Worm (Caenorhabditis elegans) whole organism, L4 larva: ENCODE data around the gene spp-8.

ENCODE experiments used
- Y5F2A.4 ChIP-seq: fragments of 200-800 bp; sonication (Bioruptor generic); optimal IDR thresholded peaks from 2 replicates; lab custom pipeline; 2018; ENCODE audit warnings: mild to moderate bottlenecking, missing genetic modification characterization, missing compliant biosample characterization
- Y75B8A.6 ChIP-seq: fragments of 200-800 bp; sonication (Bioruptor generic); IDR thresholded peaks from 2 replicates; pipeline ENCODE4 v1.3.6; 2022; ENCODE audit warnings: missing genetic modification reagents, missing genetic modification characterization, missing compliant biosample characterization
- aha-1 ChIP-seq: fragments of 150-350 bp; peaks from one replicate; lab custom pipeline; 2014; ENCODE audit warnings: missing biosample characterization, missing genetic modification characterization
- aly-2 ChIP-seq: sonication (generic microtip); optimal IDR thresholded peaks from 2 replicates; lab custom pipeline; 2018; ENCODE audit warnings: missing biosample characterization, missing genetic modification characterization
- arid-1 ChIP-seq: fragments of 200-800 bp; sonication (Bioruptor generic); conservative IDR thresholded peaks from 2 replicates; pipeline ENCODE4 v1.3.6; 2022; ENCODE audit warnings: missing genetic modification reagents, missing genetic modification characterization, missing compliant biosample characterization
- ceh-28 ChIP-seq: fragments of 150-350 bp; optimal IDR thresholded peaks from 2 replicates; lab custom pipeline; 2014; ENCODE audit warnings: missing biosample characterization, missing genetic modification reagents, missing genetic modification characterization
- ctbp-1 ChIP-seq: fragments of 200-800 bp; sonication (Bioruptor generic); IDR thresholded peaks from 2 replicates; pipeline ENCODE4 v1.3.6; 2022; ENCODE audit warnings: missing genetic modification reagents, missing genetic modification characterization, missing compliant biosample characterization
- duxl-1 ChIP-seq: sonication (generic microtip); optimal IDR thresholded peaks from 2 replicates; lab custom pipeline; 2016; ENCODE audit warnings: mild to moderate bottlenecking, missing genetic modification characterization, moderate library complexity, missing compliant biosample characterization; ENCODE audit not compliant: poor library complexity
- dve-1 ChIP-seq: sonication (generic microtip); optimal IDR thresholded peaks from 2 replicates; lab custom pipeline; 2017; ENCODE audit warnings: antibody characterized with exemption, mild to moderate bottlenecking, missing genetic modification characterization, missing compliant biosample characterization; ENCODE audit not compliant: insufficient read depth
- fkh-10 ChIP-seq: fragments of 150-350 bp; optimal IDR thresholded peaks from 2 replicates; lab custom pipeline; 2014; ENCODE audit warnings: missing biosample characterization, missing genetic modification reagents, missing genetic modification characterization
- fos-1 ChIP-seq: fragments of 150-350 bp; optimal IDR thresholded peaks from 2 replicates; lab custom pipeline; 2014; ENCODE audit warnings: missing biosample characterization, missing genetic modification characterization
- hlh-30 ChIP-seq: sonication (generic microtip); optimal IDR thresholded peaks from 2 replicates; lab custom pipeline; 2017; ENCODE audit warnings: antibody characterized with exemption, mild to moderate bottlenecking, missing genetic modification characterization, missing compliant biosample characterization; ENCODE audit not compliant: insufficient read depth
- lin-29 ChIP-seq: fragments of 200-800 bp; sonication (Bioruptor generic); IDR thresholded peaks from 2 replicates; pipeline ENCODE4 v1.3.6; 2022; ENCODE audit warnings: missing genetic modification reagents, missing genetic modification characterization, missing compliant biosample characterization
- lin-39 ChIP-seq: fragments of 150-350 bp; optimal IDR thresholded peaks from 2 replicates; lab custom pipeline; 2014; ENCODE audit warnings: missing biosample characterization, missing genetic modification reagents, missing genetic modification characterization
- mdl-1 ChIP-seq, 2 experiments: fragments of 150-350 bp in 1 of 2; sonication (generic microtip) in 1 of 2; optimal IDR thresholded peaks; 2 replicates each; lab custom pipeline; 2014 to 2017; ENCODE audit warnings: missing biosample characterization in 2 of 2, missing genetic modification characterization in 2 of 2
- mxl-2 ChIP-seq: fragments of 200-800 bp; sonication (Bioruptor generic); conservative IDR thresholded peaks from 2 replicates; pipeline ENCODE4 v1.3.6; 2022; ENCODE audit warnings: missing genetic modification reagents, missing genetic modification characterization, missing compliant biosample characterization
- mxl-3 ChIP-seq: fragments of 200-800 bp; sonication (Bioruptor generic); optimal IDR thresholded peaks from 2 replicates; lab custom pipeline; 2018; ENCODE audit warnings: mild to moderate bottlenecking, missing genetic modification characterization, missing compliant biosample characterization
- nhr-237 ChIP-seq: sonication (generic microtip); optimal IDR thresholded peaks from 2 replicates; lab custom pipeline; 2017; ENCODE audit warnings: missing biosample characterization, missing genetic modification characterization
- nhr-28 ChIP-seq: fragments of 150-350 bp; optimal IDR thresholded peaks from 2 replicates; lab custom pipeline; 2014; ENCODE audit warnings: missing biosample characterization, missing genetic modification characterization
- nhr-6 ChIP-seq: fragments of 150-350 bp; optimal IDR thresholded peaks from 2 replicates; lab custom pipeline; 2014; ENCODE audit warnings: missing biosample characterization, missing genetic modification characterization
- nhr-77 ChIP-seq: fragments of 150-350 bp; optimal IDR thresholded peaks from 2 replicates; lab custom pipeline; 2014; ENCODE audit warnings: missing biosample characterization, missing genetic modification characterization
- pqm-1 ChIP-seq: sonication (generic microtip); optimal IDR thresholded peaks from 2 replicates; lab custom pipeline; 2017; ENCODE audit warnings: missing biosample characterization, missing genetic modification characterization
- rbr-2 ChIP-seq: sonication (generic microtip); optimal IDR thresholded peaks from 2 replicates; lab custom pipeline; 2016; ENCODE audit warnings: missing genotype, missing genetic modification characterization, missing compliant biosample characterization
- sdz-12 ChIP-seq: fragments of 200-800 bp; sonication (Bioruptor generic); optimal IDR thresholded peaks from 2 replicates; lab custom pipeline; 2018; ENCODE audit warnings: mild to moderate bottlenecking, missing genetic modification characterization, missing compliant biosample characterization
- set-16 ChIP-seq: fragments of 200-800 bp; sonication (Bioruptor generic); IDR thresholded peaks from 2 replicates; pipeline ENCODE4 v1.3.6; 2022; ENCODE audit warnings: missing genetic modification reagents, missing genetic modification characterization, missing compliant biosample characterization
- snpc-1.2 ChIP-seq: fragments of 200-800 bp; sonication (Bioruptor generic); IDR thresholded peaks from 2 replicates; pipeline ENCODE4 v1.3.6; 2022; ENCODE audit warnings: missing genetic modification reagents, missing genetic modification characterization, missing compliant biosample characterization
- snpc-4 ChIP-seq: fragments of 150-350 bp; optimal IDR thresholded peaks from 2 replicates; lab custom pipeline; 2014; ENCODE audit warnings: missing biosample characterization, missing genetic modification characterization
- spr-1 ChIP-seq: sonication (generic microtip); optimal IDR thresholded peaks from 2 replicates; lab custom pipeline; 2016; ENCODE audit warnings: mild to moderate bottlenecking, missing genetic modification characterization, missing compliant biosample characterization
- unc-130 ChIP-seq: sonication (generic microtip); optimal IDR thresholded peaks from 2 replicates; lab custom pipeline; 2016; ENCODE audit warnings: missing genetic modification reagents, missing genetic modification characterization, missing compliant biosample characterization
- unc-62 ChIP-seq, 3 experiments: fragments of 150-350 bp in 1 of 3; sonication (generic microtip); optimal IDR thresholded peaks in 2 of 3; peaks in 1 of 3; 1 replicate in 1 of 3; 2 replicates in 2 of 3; lab custom pipeline; 2014 to 2017; ENCODE audit warnings: missing biosample characterization in 3 of 3, missing genetic modification characterization in 3 of 3, missing genetic modification reagents in 3 of 3, missing genotype in 1 of 3
- vab-7 ChIP-seq: fragments of 200-800 bp; sonication (Bioruptor generic); IDR thresholded peaks from 2 replicates; pipeline ENCODE4 v1.3.6; 2022; ENCODE audit warnings: missing genetic modification reagents, missing genetic modification characterization, missing compliant biosample characterization
- zag-1 ChIP-seq: fragments of 150-350 bp; optimal IDR thresholded peaks from 2 replicates; lab custom pipeline; 2014; ENCODE audit warnings: missing biosample characterization, missing genetic modification characterization
- zfp-3 ChIP-seq: fragments of 200-800 bp; sonication (Bioruptor generic); conservative IDR thresholded peaks from 2 replicates; pipeline ENCODE4 v1.3.6; 2022; ENCODE audit warnings: missing genetic modification reagents, missing genetic modification characterization, missing compliant biosample characterization
- ztf-11 ChIP-seq: fragments of 150-350 bp; optimal IDR thresholded peaks from 2 replicates; lab custom pipeline; 2014; ENCODE audit warnings: missing biosample characterization, missing genetic modification characterization
- ztf-7 ChIP-seq: fragments of 150-350 bp; optimal IDR thresholded peaks from 2 replicates; lab custom pipeline; 2014; ENCODE audit warnings: missing biosample characterization, missing genetic modification characterization

Gene spp-8

ce11 chrIV:8499956-8500355, 18.5 kb downstream of the spp-8 start:
- TF ChIP-seq Y75B8A.6 (no peak), snpc-1.2 (GFP tag; lab: Robert Waterston, UW) (peak; percentile 64; the same call in 1 of the 2 replicates), spr-1 (tag; lab: Kevin White, UChicago) (no peak), zag-1 (tag; lab: Kevin White, UChicago) (no peak)

ce11 chrIV:8500576-8500975, 19.1 kb downstream of the spp-8 start:
- peak; percentile 88 for TF ChIP-seq set-16 (GFP tag; lab: Robert Waterston, UW)

- no peak for TF ChIP-seq nhr-237 (tag; lab: Kevin White, UChicago)
- TF ChIP-seq sdz-12 = no peak
- no peak for TF ChIP-seq mxl-2 (GFP tag; lab: Robert Waterston, UW)
- no peak for TF ChIP-seq ztf-7 (tag; lab: Kevin White, UChicago)
- TF ChIP-seq mxl-3 (GFP tag; lab: Kevin White, UChicago) = no peak
- TF ChIP-seq duxl-1 = no peak
- no peak for TF ChIP-seq hlh-30 (tag; lab: Kevin White, UChicago)
- no peak for TF ChIP-seq nhr-77 (tag; lab: Kevin White, UChicago)
- TF ChIP-seq ceh-28 (tag; lab: Kevin White, UChicago) = no peak
- no peak for TF ChIP-seq pqm-1 (tag; lab: Kevin White, UChicago)
- TF ChIP-seq Y5F2A.4 (GFP tag; lab: Kevin White, UChicago) = no peak
- TF ChIP-seq aly-2 (tag; lab: Kevin White, UChicago) = no peak
- TF ChIP-seq snpc-4 (tag; lab: Kevin White, UChicago) = no peak
- TF ChIP-seq lin-39 (tag; lab: Kevin White, UChicago) = no peak
- no peak for TF ChIP-seq nhr-6 (tag; lab: Kevin White, UChicago)
- no peak for TF ChIP-seq ztf-11 (tag; lab: Kevin White, UChicago)
Observed at ce11 chrIV:8501382-8501781, 19.9 kb downstream of the spp-8 start, which contains the start of gene C28C12.1. Gene C28C12.1, plus strand, starts transcription at chrIV:8501682.

- no peak for TF ChIP-seq lin-29
- no peak for TF ChIP-seq vab-7 (GFP tag; lab: Robert Waterston, UW)
- TF ChIP-seq aha-1 = no peak
- TF ChIP-seq ctbp-1 (GFP tag; lab: Robert Waterston, UW) = no peak
- TF ChIP-seq unc-130 (GFP tag; lab: Kevin White, UChicago) = no peak
- no peak for TF ChIP-seq zfp-3
- TF ChIP-seq unc-62 (GFP tag; optimal IDR thresholded peaks at IDR 0.05 in 1 of 2; lab: Kevin White, UChicago) = peak in 1 of 2 experiments; percentile 95
- TF ChIP-seq unc-62 (tag; optimal IDR thresholded peaks at IDR 0.05; lab: Kevin White, UChicago) = no peak
Observed at ce11 chrIV:8506034-8506433, 24.6 kb downstream of the spp-8 start.

- TF ChIP-seq arid-1 (GFP tag; lab: Robert Waterston, UW) (peak; percentile 23; the same call in 1 of the 2 replicates), fos-1 (tag; lab: Kevin White, UChicago) (no peak), nhr-28 (tag; lab: Kevin White, UChicago) (peak; percentile 26), dve-1 (tag; lab: Kevin White, UChicago) (peak; percentile 21), hlh-30 (tag; lab: Kevin White, UChicago) (peak; percentile 36), fkh-10 (GFP tag; lab: Kevin White, UChicago) (no peak), nhr-6 (tag; lab: Kevin White, UChicago) (peak; percentile 13), mdl-1 (tag; optimal IDR thresholded peaks at IDR 0.05; lab: Kevin White, UChicago) (peak in 1 of 2 experiments; percentile 4), rbr-2 (no peak)
Observed at ce11 chrIV:8510534-8510933, 29.1 kb downstream of the spp-8 start, which contains the start of gene tag-77. Gene tag-77, minus strand, starts transcription at chrIV:8510548.
